Worm (Caenorhabditis elegans): ENCODE data around the gene spe-39.

The spe-39 gene

ce11 chrV:6819812-6820211, 34.6 kb downstream of the spe-39 start, which contains the start of gene dmsr-13:
Gene dmsr-13, minus strand, starts transcription at chrV:6819912.
- no peak for TF ChIP-seq unc-39 (tag; optimal IDR thresholded peaks at IDR 0.05)
- no peak for TF ChIP-seq aly-2 (tag; optimal IDR thresholded peaks at IDR 0.05)
- TF ChIP-seq skn-1 (tag; optimal IDR thresholded peaks at IDR 0.05): no peak
- no peak for TF ChIP-seq elt-3 (tag; optimal IDR thresholded peaks at IDR 0.05)
- TF ChIP-seq ceh-16 (tag; optimal IDR thresholded peaks at IDR 0.05): no peak
- TF ChIP-seq nhr-25 (tag; optimal IDR thresholded peaks at IDR 0.05): no peak
- no peak for TF ChIP-seq R02D3.7 (tag; optimal IDR thresholded peaks at IDR 0.05)
- no peak for TF ChIP-seq ztf-4 (tag; optimal IDR thresholded peaks at IDR 0.05)
- no peak for TF ChIP-seq nhr-67 (tag; optimal IDR thresholded peaks at IDR 0.05)
- TF ChIP-seq elt-1 (tag; optimal IDR thresholded peaks at IDR 0.05): no peak
- TF ChIP-seq mdl-1 (tag; optimal IDR thresholded peaks at IDR 0.05): no peak
- TF ChIP-seq nhr-76 (tag; optimal IDR thresholded peaks at IDR 0.05): no peak
- TF ChIP-seq unc-62 (GFP tag; optimal IDR thresholded peaks at IDR 0.05): no peak
- TF ChIP-seq lin-15B (tag; optimal IDR thresholded peaks at IDR 0.05): no peak
- no peak for TF ChIP-seq fkh-2 (tag; optimal IDR thresholded peaks at IDR 0.05)
- TF ChIP-seq sea-2 (GFP tag; optimal IDR thresholded peaks at IDR 0.05): no peak

- no peak for TF ChIP-seq ama-1 (optimal IDR thresholded peaks at IDR 0.05)
- no peak for TF ChIP-seq ceh-28 (tag; optimal IDR thresholded peaks at IDR 0.05)
- TF ChIP-seq egl-27 (tag; optimal IDR thresholded peaks at IDR 0.05): no peak
These were observed 36.3 kb downstream of the spe-39 start, which contains the start of gene T15B7.8 for ce11 chrV:6821509-6821908. Gene T15B7.8, plus strand, starts transcription at chrV:6821809.

- TF ChIP-seq jun-1 (tag; optimal IDR thresholded peaks at IDR 0.05): no peak
- TF ChIP-seq hmg-11 (tag; optimal IDR thresholded peaks at IDR 0.05): no peak
- peak; percentile 84 for TF ChIP-seq pqm-1 (tag; optimal IDR thresholded peaks at IDR 0.05)
- no peak for TF ChIP-seq nhr-237 (tag; optimal IDR thresholded peaks at IDR 0.05)
- no peak for TF ChIP-seq nhr-77 (tag; optimal IDR thresholded peaks at IDR 0.05)
- no peak for TF ChIP-seq skn-1 (tag; optimal IDR thresholded peaks at IDR 0.05)
- TF ChIP-seq ZK546.5 (tag; optimal IDR thresholded peaks at IDR 0.05): no peak
- peak; percentile 92 for TF ChIP-seq elt-2 (tag; optimal IDR thresholded peaks at IDR 0.05)
These were observed 38.2 kb downstream of the spe-39 start for ce11 chrV:6823432-6823831.

ce11 chrV:6828786-6829185, 43.5 kb downstream of the spe-39 start, which contains the start of gene dmsr-15:
Gene dmsr-15, minus strand, starts transcription at chrV:6828886.
- TF ChIP-seq ZK546.5 (tag; optimal IDR thresholded peaks at IDR 0.05) (no peak), skn-1 (tag; optimal IDR thresholded peaks at IDR 0.05) (no peak), elt-2 (tag; optimal IDR thresholded peaks at IDR 0.05) (no peak), egl-27 (tag; optimal IDR thresholded peaks at IDR 0.05) (no peak), eor-1 (tag; optimal IDR thresholded peaks at IDR 0.05) (no peak), elt-3 (tag; optimal IDR thresholded peaks at IDR 0.05) (no peak), jun-1 (tag; optimal IDR thresholded peaks at IDR 0.05) (no peak), fkh-2 (tag; optimal IDR thresholded peaks at IDR 0.05) (no peak), sea-2 (GFP tag; optimal IDR thresholded peaks at IDR 0.05) (no peak), elt-1 (tag; optimal IDR thresholded peaks at IDR 0.05) (no peak), nhr-28 (tag; optimal IDR thresholded peaks at IDR 0.05) (no peak), ama-1 (optimal IDR thresholded peaks at IDR 0.05) (no peak)

ce11 chrV:6829404-6829803, 44.2 kb downstream of the spe-39 start, which contains the start of gene col-141:
Gene col-141, plus strand, starts transcription at chrV:6829704.
- TF ChIP-seq nhr-28 (tag; optimal IDR thresholded peaks at IDR 0.05): no peak
- no peak for TF ChIP-seq nfya-1 (tag; optimal IDR thresholded peaks at IDR 0.05; ENCODE audit: insufficient read depth)
- TF ChIP-seq ceh-28 (tag; optimal IDR thresholded peaks at IDR 0.05): no peak
- no peak for TF ChIP-seq R02D3.7 (tag; optimal IDR thresholded peaks at IDR 0.05)
- no peak for TF ChIP-seq nhr-25 (tag; optimal IDR thresholded peaks at IDR 0.05)
- no peak for TF ChIP-seq lin-15B (tag; optimal IDR thresholded peaks at IDR 0.05)
- no peak for TF ChIP-seq hmg-11 (tag; optimal IDR thresholded peaks at IDR 0.05)
- TF ChIP-seq lin-39 (tag; optimal IDR thresholded peaks at IDR 0.05): no peak
- TF ChIP-seq elt-3 (tag; optimal IDR thresholded peaks at IDR 0.05): no peak
- TF ChIP-seq pqm-1 (tag; optimal IDR thresholded peaks at IDR 0.05): no peak
- TF ChIP-seq mml-1 (tag; optimal IDR thresholded peaks at IDR 0.05): no peak
- no peak for TF ChIP-seq egl-5 (tag; optimal IDR thresholded peaks at IDR 0.05)
- no peak for TF ChIP-seq nhr-43 (tag; optimal IDR thresholded peaks at IDR 0.05; ENCODE audit: poor library complexity, severe bottlenecking)
- no peak for TF ChIP-seq ztf-4 (tag; optimal IDR thresholded peaks at IDR 0.05)
- TF ChIP-seq aly-2 (tag; optimal IDR thresholded peaks at IDR 0.05): no peak
- TF ChIP-seq ztf-11 (tag; optimal IDR thresholded peaks at IDR 0.05): no peak
- TF ChIP-seq fkh-2 (tag; optimal IDR thresholded peaks at IDR 0.05): no peak
- TF ChIP-seq unc-62 (GFP tag; optimal IDR thresholded peaks at IDR 0.05): no peak
- no peak for TF ChIP-seq skn-1 (tag; optimal IDR thresholded peaks at IDR 0.05)
- no peak for TF ChIP-seq ZK546.5 (tag; optimal IDR thresholded peaks at IDR 0.05)
